Fruit fly (Drosophila melanogaster) whole organism, embryonic: ENCODE data around the gene CG5815.

Experiments
- Atf3 ChIP-seq: fragments of 200-800 bp; sonication (Bioruptor generic); optimal IDR thresholded peaks from 3 replicates; lab custom pipeline; 2016; ENCODE audit warnings: missing biosample characterization, missing genetic modification characterization
- B-H1 ChIP-seq: fragments of 200-800 bp; sonication (Bioruptor generic); IDR thresholded peaks from 3 replicates; pipeline ENCODE4 v1.3.6; 2022; ENCODE audit warnings: missing biosample characterization, missing genetic modification characterization
- CG11398 ChIP-seq: fragments of 200-800 bp; sonication (Bioruptor generic); optimal IDR thresholded peaks from 2 replicates; lab custom pipeline; 2016; ENCODE audit warnings: missing biosample characterization, missing genetic modification characterization
- CG12391 ChIP-seq: fragments of 200-800 bp; sonication (Bioruptor generic); optimal IDR thresholded peaks from 3 replicates; lab custom pipeline; 2018; ENCODE audit warnings: missing biosample characterization, mild to moderate bottlenecking, missing genetic modification characterization, moderate library complexity
- CG15073 ChIP-seq: fragments of 200-800 bp; sonication (Bioruptor generic); optimal IDR thresholded peaks from 2 replicates; lab custom pipeline; 2016; ENCODE audit warnings: missing biosample characterization, missing genetic modification characterization
- CG15269 ChIP-seq: fragments of 200-800 bp; sonication (Bioruptor generic); optimal IDR thresholded peaks from 2 replicates; lab custom pipeline; 2018; ENCODE audit warnings: missing biosample characterization, mild to moderate bottlenecking, missing genetic modification characterization, moderate library complexity
- CG16863 ChIP-seq: fragments of 200-800 bp; sonication (Bioruptor generic); optimal IDR thresholded peaks from 3 replicates; lab custom pipeline; 2016; ENCODE audit warnings: missing biosample characterization, missing genetic modification characterization
- CG1792 ChIP-seq: fragments of 200-800 bp; sonication (Bioruptor generic); optimal IDR thresholded peaks from 2 replicates; lab custom pipeline; 2016; ENCODE audit warnings: missing biosample characterization, missing genetic modification characterization
- CG18599 ChIP-seq: fragments of 200-800 bp; sonication (Bioruptor generic); optimal IDR thresholded peaks from 3 replicates; lab custom pipeline; 2017; ENCODE audit warnings: missing biosample characterization, missing genetic modification characterization, mild to moderate bottlenecking, moderate library complexity, missing genetic modification reagents
- CG2712 ChIP-seq: fragments of 200-800 bp; optimal IDR thresholded peaks from 3 replicates; lab custom pipeline; 2019; ENCODE audit warnings: missing biosample characterization, mild to moderate bottlenecking, missing genetic modification characterization, moderate library complexity
- CG31441 ChIP-seq: fragments of 200-800 bp; sonication (Bioruptor generic); IDR thresholded peaks from 2 replicates; pipeline ENCODE4 v1.3.6; 2022; ENCODE audit warnings: missing biosample characterization, missing genetic modification characterization
- CG6175 ChIP-seq: fragments of 200-800 bp; sonication (Bioruptor generic); IDR thresholded peaks from 3 replicates; pipeline ENCODE4 v1.3.6; 2022; ENCODE audit warnings: missing biosample characterization, missing genetic modification characterization
- CG6683 ChIP-seq: fragments of 200-800 bp; sonication (Bioruptor generic); optimal IDR thresholded peaks from 2 replicates; lab custom pipeline; 2017; ENCODE audit warnings: missing biosample characterization, mild to moderate bottlenecking, missing genetic modification characterization, missing genetic modification reagents
- CG8290 ChIP-seq, 3 experiments: fragments of 200-800 bp; sonication (Bioruptor generic); optimal IDR thresholded peaks; 2 replicates each; lab custom pipeline; 2016 to 2019; ENCODE audit warnings: missing biosample characterization in 3 of 3, missing genetic modification characterization in 3 of 3, mild to moderate bottlenecking in 2 of 3, moderate library complexity in 1 of 3
- Chrac-16 ChIP-seq: fragments of 200-800 bp; sonication (Bioruptor generic); optimal IDR thresholded peaks from 3 replicates; lab custom pipeline; 2016; ENCODE audit warnings: missing biosample characterization, missing genetic modification characterization
- D19A ChIP-seq: fragments of 200-800 bp; optimal IDR thresholded peaks from 3 replicates; lab custom pipeline; 2019; ENCODE audit warnings: missing biosample characterization, mild to moderate bottlenecking, missing genetic modification characterization, moderate library complexity
- Dfd ChIP-seq, 2 experiments: fragments of >200 bp; optimal IDR thresholded peaks; 2 replicates each; lab custom pipeline; 2017; ENCODE audit warnings: missing biosample characterization in 2 of 2, missing genetic modification characterization in 2 of 2
- Dll ChIP-seq: fragments of 200-800 bp; sonication (Bioruptor generic); IDR thresholded peaks from 4 replicates; pipeline ENCODE4 v1.3.6; 2022; ENCODE audit warnings: missing biosample characterization, missing genetic modification characterization; ENCODE audit not compliant: partially characterized antibody
- Doc3 ChIP-seq: fragments of 200-800 bp; sonication (Bioruptor generic); IDR thresholded peaks from 3 replicates; pipeline ENCODE4 v1.3.6; 2022; ENCODE audit warnings: missing biosample characterization, missing genetic modification characterization; ENCODE audit not compliant: partially characterized antibody
- H15 ChIP-seq: fragments of 200-800 bp; sonication (Bioruptor generic); IDR thresholded peaks from 3 replicates; pipeline ENCODE4 v1.3.6; 2022; ENCODE audit warnings: missing biosample characterization, missing genetic modification characterization
- Hr39 ChIP-seq: fragments of >200 bp; optimal IDR thresholded peaks from 2 replicates; lab custom pipeline; 2017
- MBD-R2 ChIP-seq: fragments of 200-800 bp; sonication (Bioruptor generic); IDR thresholded peaks from 2 replicates; pipeline ENCODE4 v1.3.6; 2022; ENCODE audit warnings: missing biosample characterization, missing genetic modification characterization
- Nf-YA ChIP-seq: fragments of 200-800 bp; sonication (Bioruptor generic); IDR thresholded peaks from 2 replicates; pipeline ENCODE4 v1.3.6; 2022; ENCODE audit warnings: missing biosample characterization, missing genetic modification characterization
- Pdp1 ChIP-seq, 2 experiments: fragments of 200-800 bp; sonication (Bioruptor generic); optimal IDR thresholded peaks; 3 replicates each; lab custom pipeline; 2016; ENCODE audit warnings: missing biosample characterization in 2 of 2, missing genetic modification characterization in 2 of 2, mild to moderate bottlenecking in 1 of 2, moderate library complexity in 1 of 2
- Poxn ChIP-seq: fragments of 200-800 bp; sonication (Bioruptor generic); IDR thresholded peaks from 2 replicates; pipeline ENCODE4 v1.3.6; 2022; ENCODE audit warnings: missing biosample characterization, missing genetic modification characterization
- Rfx ChIP-seq: fragments of 200-800 bp; sonication (Bioruptor generic); IDR thresholded peaks from 2 replicates; pipeline ENCODE4 v1.3.6; 2022; ENCODE audit warnings: missing biosample characterization, missing genetic modification characterization
- YL-1 ChIP-seq: fragments of 200-800 bp; sonication (Bioruptor generic); optimal IDR thresholded peaks from 3 replicates; lab custom pipeline; 2017; ENCODE audit warnings: missing biosample characterization, mild to moderate bottlenecking, missing genetic modification characterization
- az2 ChIP-seq: fragments of 200-800 bp; sonication (Bioruptor generic); optimal IDR thresholded peaks from 3 replicates; lab custom pipeline; 2016; ENCODE audit warnings: missing biosample characterization, missing genetic modification characterization
- dan ChIP-seq: fragments of 200-800 bp; sonication (Bioruptor generic); IDR thresholded peaks from 2 replicates; pipeline ENCODE4 v1.3.6; 2022; ENCODE audit warnings: missing biosample characterization, missing genetic modification characterization
- dimm ChIP-seq: fragments of 200-800 bp; sonication (Bioruptor generic); IDR thresholded peaks from 2 replicates; pipeline ENCODE4 v1.3.6; 2022; ENCODE audit warnings: missing biosample characterization, missing genetic modification characterization
- dmrt11E ChIP-seq: fragments of 200-800 bp; sonication (Bioruptor generic); optimal IDR thresholded peaks from 3 replicates; lab custom pipeline; 2018; ENCODE audit warnings: missing biosample characterization, mild to moderate bottlenecking, missing genetic modification characterization, moderate library complexity
- esg ChIP-seq: fragments of 200-800 bp; sonication (Bioruptor generic); conservative IDR thresholded peaks from 2 replicates; pipeline ENCODE4 v1.3.6; 2022; ENCODE audit warnings: missing biosample characterization, missing genetic modification characterization
- jigr1 ChIP-seq: fragments of 200-800 bp; sonication (Bioruptor generic); IDR thresholded peaks from 3 replicates; pipeline ENCODE4 v1.3.6; 2022; ENCODE audit warnings: missing biosample characterization, missing genetic modification characterization
- ken ChIP-seq: fragments of 200-800 bp; sonication (Bioruptor generic); IDR thresholded peaks from 3 replicates; pipeline ENCODE4 v1.3.6; 2022; ENCODE audit warnings: missing biosample characterization, missing genetic modification characterization
- lmd ChIP-seq: fragments of 200-800 bp; sonication (Bioruptor generic); IDR thresholded peaks from 2 replicates; pipeline ENCODE4 v1.3.6; 2022; ENCODE audit warnings: missing biosample characterization, missing genetic modification characterization
- pan ChIP-seq, 4 experiments: fragments of >200 bp in 3 of 4; fragments of 200-800 bp in 1 of 4; sonication (Bioruptor generic) in 1 of 4; optimal IDR thresholded peaks in 3 of 4; IDR thresholded peaks in 1 of 4; 2 replicates each; pipeline versions ENCODE4 v1.3.6 to Lab custom; 2017 to 2022; ENCODE audit warnings: missing biosample characterization in 2 of 4, missing genetic modification characterization in 2 of 4, mixed read lengths in 1 of 4
- pnt ChIP-seq: fragments of 200-800 bp; sonication (Bioruptor generic); optimal IDR thresholded peaks from 3 replicates; lab custom pipeline; 2016; ENCODE audit warnings: missing biosample characterization, missing genetic modification characterization
- prd ChIP-seq, 3 experiments: fragments of >200 bp in 2 of 3; fragments of 200-800 bp in 1 of 3; sonication (Bioruptor generic) in 1 of 3; optimal IDR thresholded peaks in 2 of 3; IDR thresholded peaks in 1 of 3; 2 replicates in 2 of 3; 3 replicates in 1 of 3; pipeline versions ENCODE4 v1.3.6 to Lab custom; 2017 to 2022; ENCODE audit warnings: missing biosample characterization in 1 of 3, missing genetic modification characterization in 1 of 3
- rib ChIP-seq: fragments of 200-800 bp; sonication (Bioruptor generic); IDR thresholded peaks from 2 replicates; pipeline ENCODE4 v1.3.6; 2022; ENCODE audit warnings: missing biosample characterization, missing genetic modification characterization
- seq ChIP-seq: fragments of 200-800 bp; sonication (Bioruptor generic); IDR thresholded peaks from 2 replicates; pipeline ENCODE4 v1.3.6; 2022; ENCODE audit warnings: missing biosample characterization, missing genetic modification characterization
- slbo ChIP-seq: fragments of 200-800 bp; sonication (Bioruptor generic); IDR thresholded peaks from 2 replicates; pipeline ENCODE4 v1.3.6; 2022; ENCODE audit warnings: missing biosample characterization, missing genetic modification characterization
- sna ChIP-seq: fragments of 200-800 bp; sonication (Bioruptor generic); IDR thresholded peaks from 2 replicates; pipeline ENCODE4 v1.3.6; 2022; ENCODE audit warnings: missing biosample characterization, missing genetic modification characterization; ENCODE audit not compliant: partially characterized antibody
- sr ChIP-seq: fragments of 200-800 bp; sonication (Bioruptor generic); IDR thresholded peaks from 3 replicates; pipeline ENCODE4 v1.3.6; 2022; ENCODE audit warnings: missing biosample characterization, missing genetic modification characterization
- tap ChIP-seq: fragments of 200-800 bp; optimal IDR thresholded peaks from 3 replicates; lab custom pipeline; 2019; ENCODE audit warnings: missing biosample characterization, mild to moderate bottlenecking, missing genetic modification characterization, moderate library complexity
- tgo ChIP-seq: fragments of 200-800 bp; sonication (Bioruptor generic); IDR thresholded peaks from 3 replicates; pipeline ENCODE4 v1.3.6; 2022; ENCODE audit warnings: missing biosample characterization, missing genetic modification characterization
- tio ChIP-seq: fragments of 200-800 bp; sonication (Bioruptor generic); optimal IDR thresholded peaks from 2 replicates; lab custom pipeline; 2017; ENCODE audit warnings: missing biosample characterization, missing genetic modification characterization, inconsistent platforms
- trh ChIP-seq: fragments of 200-800 bp; sonication (Bioruptor generic); optimal IDR thresholded peaks from 2 replicates; lab custom pipeline; 2016; ENCODE audit warnings: missing biosample characterization, missing genetic modification characterization
- ttk ChIP-seq: fragments of 200-800 bp; sonication (Bioruptor generic); IDR thresholded peaks from 2 replicates; pipeline ENCODE4 v2.1.2; 2022; ENCODE audit warnings: missing biosample characterization, missing genetic modification characterization
- wor ChIP-seq: fragments of 200-800 bp; sonication (Bioruptor generic); IDR thresholded peaks from 2 replicates; pipeline ENCODE4 v1.3.6; 2022; ENCODE audit warnings: missing biosample characterization, missing genetic modification characterization

CG5815 gene

DNA sequence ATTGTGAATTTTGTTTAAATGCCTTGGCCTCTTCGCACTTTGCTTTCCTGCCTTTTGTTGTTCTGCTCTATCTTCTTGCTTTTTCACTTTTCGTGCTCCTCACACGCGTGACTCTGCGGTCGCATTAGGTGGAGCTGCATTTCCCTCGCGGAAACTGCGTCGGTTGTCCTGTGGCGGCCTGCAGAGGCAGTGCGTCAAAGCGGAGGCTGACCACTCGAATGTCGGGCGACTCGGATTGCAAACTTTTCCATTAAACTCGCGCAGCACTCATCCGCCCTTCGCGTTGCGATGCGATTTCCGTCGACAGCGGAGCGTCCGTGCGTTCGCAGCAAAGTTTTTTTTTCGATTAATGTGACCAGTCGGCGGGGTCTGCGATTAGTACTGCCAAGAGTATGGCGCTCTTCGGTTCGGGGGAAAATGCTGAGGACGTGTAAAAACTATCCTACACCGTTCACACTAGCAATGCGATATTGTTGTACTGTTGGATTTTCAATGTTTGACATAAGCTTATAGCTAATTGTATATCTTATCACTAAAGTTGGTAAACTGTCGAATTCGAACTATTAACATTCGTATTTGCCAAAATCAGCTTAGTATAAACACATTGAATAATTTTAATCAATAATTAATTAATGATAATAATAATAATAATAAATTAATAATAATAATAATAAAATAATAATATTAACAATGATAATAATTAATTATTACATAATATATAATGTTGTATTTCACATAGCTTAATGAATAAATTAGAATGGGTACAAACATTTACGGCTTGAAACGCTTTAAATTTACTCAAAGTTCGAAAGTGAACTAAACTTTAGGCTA, 38.5 kb downstream of the CG5815 start, which contains the start of gene CG6051 (continued):
- TF ChIP-seq CG16863 (peak; percentile 55), D19A (tag; lab: Kevin White, UChicago) (peak; percentile 33), CG12391 (tag; lab: Kevin White, UChicago) (peak; percentile 79), CG18599 (GFP tag; lab: Kevin White, UChicago) (peak; percentile 68), YL-1 (GFP tag; lab: Kevin White, UChicago) (peak; percentile 52), dmrt11E (tag; lab: Kevin White, UChicago) (peak; percentile 51), B-H1 (no peak), jigr1 (GFP tag; lab: Robert Waterston, UW) (no peak), sna (no peak), tgo (GFP tag; lab: Robert Waterston, UW) (no peak), lmd (GFP tag; lab: Robert Waterston, UW) (no peak), Hr39 (no peak), prd (optimal IDR thresholded peaks at IDR 0.05; lab: Kevin White, UChicago) (no peak), prd (GFP tag; IDR thresholded peaks at IDR 0.05; lab: Robert Waterston, UW) (no peak), CG31441 (no peak), Doc3 (no peak), MBD-R2 (no peak), seq (no peak), dan (GFP tag; lab: Robert Waterston, UW) (no peak), CG2712 (tag; lab: Kevin White, UChicago) (peak; percentile 73), CG15073 (GFP tag; lab: Kevin White, UChicago) (no peak), az2 (peak; percentile 51), slbo (no peak), Dfd (GFP tag; optimal IDR thresholded peaks at IDR 0.05; lab: Kevin White, UChicago) (peak in 1 of 2 experiments; percentile 3), ttk (no peak), tio (GFP tag; lab: Kevin White, UChicago) (no peak), CG15269 (tag; lab: Kevin White, UChicago) (peak; percentile 71), CG6683 (no peak), H15 (GFP tag; lab: Robert Waterston, UW) (no peak), Rfx (no peak), esg (GFP tag; lab: Robert Waterston, UW) (no peak), Poxn (GFP tag; lab: Robert Waterston, UW) (no peak), sr (GFP tag; lab: Robert Waterston, UW) (no peak), pnt (GFP tag; lab: Kevin White, UChicago) (peak; percentile 23), Pdp1 (GFP tag; optimal IDR thresholded peaks at IDR 0.05; lab: Kevin White, UChicago) (peak; percentile 25 to 26), wor (GFP tag; lab: Robert Waterston, UW) (no peak), Dll (GFP tag; lab: Robert Waterston, UW) (no peak), ken (GFP tag; lab: Robert Waterston, UW) (no peak), CG8290 (GFP tag; optimal IDR thresholded peaks at IDR 0.05; lab: Kevin White, UChicago) (no peak), CG8290 (tag; optimal IDR thresholded peaks at IDR 0.05; lab: Kevin White, UChicago) (peak in 1 of 2 experiments; percentile 89), pan (optimal IDR thresholded peaks at IDR 0.05; lab: Kevin White, UChicago) (no peak), pan (GFP tag; optimal IDR thresholded peaks at IDR 0.05 in 1 of 2, IDR thresholded peaks at IDR 0.05 in 1 of 2) (no peak), CG1792 (GFP tag; lab: Kevin White, UChicago) (no peak), Chrac-16 (GFP tag; lab: Kevin White, UChicago) (peak; percentile 61), Atf3 (GFP tag; lab: Kevin White, UChicago) (peak; percentile 25), dimm (GFP tag; lab: Robert Waterston, UW) (no peak), trh (no peak), CG6175 (GFP tag; lab: Robert Waterston, UW) (no peak), rib (GFP tag; lab: Robert Waterston, UW) (no peak), Nf-YA (no peak), CG11398 (GFP tag; lab: Kevin White, UChicago) (peak; percentile 35), tap (tag; lab: Kevin White, UChicago) (peak; percentile 44)
